Worm (Caenorhabditis elegans): ENCODE results near the gene W02F12.8.

ce11 chrV:6685499-6685898 lies 9.1 kb downstream of the W02F12.8 start:
- TF ChIP-seq snpc-1.2 (GFP tag; IDR thresholded peaks at IDR 0.05) (no peak), lin-13 (GFP tag; optimal IDR thresholded peaks at IDR 0.05) (no peak), nhr-77 (tag; optimal IDR thresholded peaks at IDR 0.05) (no peak), ztf-11 (tag; optimal IDR thresholded peaks at IDR 0.05) (no peak), ceh-28 (tag; optimal IDR thresholded peaks at IDR 0.05) (no peak), fos-1 (tag; optimal IDR thresholded peaks at IDR 0.05) (no peak), lir-3 (tag; optimal IDR thresholded peaks at IDR 0.05) (no peak), dpl-1 (GFP tag; optimal IDR thresholded peaks at IDR 0.05) (no peak), spr-1 (tag; optimal IDR thresholded peaks at IDR 0.05) (no peak), unc-62 (GFP tag; optimal IDR thresholded peaks at IDR 0.05 in 1 of 2) (peak in 1 of 2 experiments; percentile 42), unc-62 (tag; optimal IDR thresholded peaks at IDR 0.05) (no peak), vab-7 (GFP tag; IDR thresholded peaks at IDR 0.05) (no peak)
